Worm (Caenorhabditis elegans): ENCODE data around the gene cwf-19L2.

cwf-19L2 gene

DNA sequence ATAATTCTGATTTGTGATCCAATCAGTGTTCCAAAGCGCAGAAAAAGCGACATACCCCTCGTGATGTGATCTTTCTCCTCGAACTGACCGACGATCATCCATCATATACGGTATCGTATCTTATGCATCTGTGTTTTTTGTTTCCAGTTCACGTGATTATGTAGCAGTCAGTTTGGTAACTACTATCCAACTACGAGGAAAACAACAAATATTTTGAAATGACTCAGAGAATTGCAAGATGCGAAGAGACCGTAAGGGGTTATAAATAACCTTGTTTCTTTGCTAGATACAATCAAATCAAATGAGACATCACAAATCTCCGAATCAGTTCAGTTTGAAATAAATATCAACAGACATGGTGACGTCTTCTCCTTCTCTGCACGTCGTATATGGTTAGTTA, 6.7 kb downstream of the cwf-19L2 start:
- peak; percentile 7 for TF ChIP-seq lin-40 (tag; optimal IDR thresholded peaks at IDR 0.05)
- no peak for TF ChIP-seq ceh-27 (GFP tag; optimal IDR thresholded peaks at IDR 0.05)
- no peak for TF ChIP-seq madf-3 (GFP tag; IDR thresholded peaks at IDR 0.05)
- TF ChIP-seq ztf-26 (tag; optimal IDR thresholded peaks at IDR 0.05): peak; percentile 18

- TF ChIP-seq ceh-27 (GFP tag; optimal IDR thresholded peaks at IDR 0.05) (peak; percentile 69), B0019.2 (GFP tag; conservative IDR thresholded peaks at IDR 0.05) (no peak), lsl-1 (GFP tag; optimal IDR thresholded peaks at IDR 0.05) (no peak), dox-1 (GFP tag; IDR thresholded peaks at IDR 0.05) (no peak)
Observed at ce11 chrIII:7300763-7301162, 7.3 kb downstream of the cwf-19L2 start.

- TF ChIP-seq ztf-18 (tag; optimal IDR thresholded peaks at IDR 0.05): no peak
- no peak for TF ChIP-seq nfya-1 (tag; optimal IDR thresholded peaks at IDR 0.05; ENCODE audit: borderline replicate concordance, insufficient read depth)
- no peak for TF ChIP-seq C17E4.6 (GFP tag; IDR thresholded peaks at IDR 0.05)
- TF ChIP-seq efl-1 (GFP tag; optimal IDR thresholded peaks at IDR 0.05): no peak
- TF ChIP-seq dpl-1 (GFP tag; optimal IDR thresholded peaks at IDR 0.05): no peak
Observed at ce11 chrIII:7301668-7302067, 8.2 kb downstream of the cwf-19L2 start.

- TF ChIP-seq K11D2.4 (GFP tag; IDR thresholded peaks at IDR 0.05) (peak; percentile 47; the same call in 1 of the 2 replicates), ztf-26 (tag; optimal IDR thresholded peaks at IDR 0.05) (peak; percentile 74), lin-40 (tag; optimal IDR thresholded peaks at IDR 0.05) (peak; percentile 14), hsf-1 (GFP tag; IDR thresholded peaks at IDR 0.05) (no peak)
Observed at ce11 chrIII:7304961-7305648, 11.7 kb downstream of the cwf-19L2 start.

DNA sequence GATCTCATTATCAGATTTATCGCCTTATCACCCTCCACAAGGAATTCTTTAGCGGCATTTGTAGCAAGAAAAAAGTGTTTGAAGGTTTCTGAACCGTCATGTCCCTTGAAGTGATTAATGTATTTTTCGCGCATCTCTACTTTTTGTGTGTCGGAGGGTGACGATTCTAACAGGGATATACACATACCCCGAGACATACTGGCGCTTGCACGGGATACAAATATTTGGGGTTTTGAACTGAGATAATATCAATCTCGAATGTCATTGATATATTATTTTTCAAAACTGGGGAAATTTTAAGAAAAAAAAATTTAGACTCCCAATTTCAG, 12.2 kb downstream of the cwf-19L2 start:
- no peak for TF ChIP-seq aptf-2 (GFP tag; conservative IDR thresholded peaks at IDR 0.05)
- TF ChIP-seq ama-1 (optimal IDR thresholded peaks at IDR 0.05): no peak
- no peak for TF ChIP-seq ama-1 (GFP tag; optimal IDR thresholded peaks at IDR 0.05)
- no peak for TF ChIP-seq ceh-58 (GFP tag; IDR thresholded peaks at IDR 0.05)
- TF ChIP-seq attf-5 (GFP tag; optimal IDR thresholded peaks at IDR 0.05): no peak
- TF ChIP-seq attf-6 (GFP tag; IDR thresholded peaks at IDR 0.05): no peak
- TF ChIP-seq unc-130 (GFP tag; optimal IDR thresholded peaks at IDR 0.05): no peak
- no peak for TF ChIP-seq F57A8.1 (GFP tag; optimal IDR thresholded peaks at IDR 0.05)
- no peak for TF ChIP-seq mes-4 (tag; optimal IDR thresholded peaks at IDR 0.05)
- no peak for TF ChIP-seq lin-40 (tag; optimal IDR thresholded peaks at IDR 0.05)
- no peak for TF ChIP-seq sdz-38 (tag; optimal IDR thresholded peaks at IDR 0.05)
- no peak for TF ChIP-seq ztf-3 (GFP tag; optimal IDR thresholded peaks at IDR 0.05)
- no peak for TF ChIP-seq nhr-90 (tag; optimal IDR thresholded peaks at IDR 0.05)
- TF ChIP-seq snpc-4 (GFP tag; optimal IDR thresholded peaks at IDR 0.05): no peak
- no peak for TF ChIP-seq snpc-4 (tag; optimal IDR thresholded peaks at IDR 0.05)
- no peak for TF ChIP-seq B0261.1 (tag; optimal IDR thresholded peaks at IDR 0.05)
- no peak for TF ChIP-seq C17E4.6 (GFP tag; IDR thresholded peaks at IDR 0.05)
- TF ChIP-seq ZK185.1 (tag; optimal IDR thresholded peaks at IDR 0.05; ENCODE audit: poor library complexity, severe bottlenecking): no peak
- TF ChIP-seq nhr-80 (tag; optimal IDR thresholded peaks at IDR 0.05): no peak
- TF ChIP-seq D2030.7 (GFP tag; IDR thresholded peaks at IDR 0.05): no peak

All from whole organism, young adult.